Worm (Caenorhabditis elegans) whole organism, L2 larva: ENCODE results near the gene mlc-5.

Experiments
- ZK546.5 ChIP-seq: sonication (generic microtip); optimal IDR thresholded peaks from 2 replicates; lab custom pipeline; 2017; ENCODE audit warnings: missing biosample characterization, missing genetic modification characterization
- lsy-2 ChIP-seq, 2 experiments: fragments of 150-350 bp in 1 of 2; sonication (generic microtip) in 1 of 2; optimal IDR thresholded peaks; 2 replicates each; lab custom pipeline; 2014 to 2017; ENCODE audit warnings: missing biosample characterization in 2 of 2, missing genetic modification characterization in 2 of 2
- sem-4 ChIP-seq: fragments of 150-350 bp; optimal IDR thresholded peaks from 2 replicates; lab custom pipeline; 2014; ENCODE audit warnings: missing biosample characterization, missing genetic modification reagents, missing genetic modification characterization
- zag-1 ChIP-seq: fragments of 150-350 bp; optimal IDR thresholded peaks from 2 replicates; lab custom pipeline; 2014; ENCODE audit warnings: missing biosample characterization, missing genetic modification characterization

DNA sequence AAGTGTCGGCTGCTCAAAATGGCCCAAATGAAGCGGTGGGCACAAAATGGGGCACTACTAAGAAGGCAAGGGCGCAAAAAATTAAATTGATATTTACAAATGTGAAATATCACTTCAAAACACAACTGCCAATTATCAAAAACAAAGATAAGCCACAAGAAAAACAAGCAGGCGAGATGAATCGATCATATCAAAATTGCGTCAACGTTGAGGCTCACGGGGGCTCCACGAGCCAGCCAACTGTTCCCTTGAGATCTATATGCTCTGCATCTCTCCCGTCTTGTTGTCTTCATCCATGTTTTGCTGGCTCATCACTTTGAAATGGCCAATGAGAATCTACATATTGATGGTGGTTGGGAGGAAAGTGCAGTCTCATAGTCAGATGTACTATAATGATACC, 12.1 kb downstream of the mlc-5 start:
- TF ChIP-seq lsy-2 (tag; optimal IDR thresholded peaks at IDR 0.05; lab: Kevin White, UChicago), result peak in 1 of 2 experiments; percentile 17
- TF ChIP-seq ZK546.5 (tag; lab: Kevin White, UChicago), result no peak
- no peak for TF ChIP-seq sem-4 (tag; lab: Kevin White, UChicago)
- TF ChIP-seq zag-1 (tag; lab: Kevin White, UChicago), result no peak
